Worm (Caenorhabditis elegans) whole organism, L2 larva: ENCODE measurements around the gene F26F4.2.

ENCODE experiments used
- C34F6.9 ChIP-seq: fragments of 150-350 bp; optimal IDR thresholded peaks from 2 replicates; lab custom pipeline; 2014; ENCODE audit warnings: missing biosample characterization, missing genetic modification characterization
- F13H6.1 ChIP-seq: sonication (generic microtip); optimal IDR thresholded peaks from 2 replicates; lab custom pipeline; 2016; ENCODE audit warnings: missing genetic modification characterization, missing compliant biosample characterization
- R02D3.7 ChIP-seq: fragments of 150-350 bp; optimal IDR thresholded peaks from 2 replicates; lab custom pipeline; 2014; ENCODE audit warnings: missing biosample characterization, missing genetic modification characterization
- Y55F3AM.14 ChIP-seq: fragments of 200-800 bp; sonication (Bioruptor generic); optimal IDR thresholded peaks from 2 replicates; lab custom pipeline; 2018; ENCODE audit warnings: mild to moderate bottlenecking, missing genetic modification characterization, missing compliant biosample characterization
- ZK546.5 ChIP-seq: sonication (generic microtip); optimal IDR thresholded peaks from 2 replicates; lab custom pipeline; 2017; ENCODE audit warnings: missing biosample characterization, missing genetic modification characterization
- alr-1 ChIP-seq: fragments of 150-350 bp; optimal IDR thresholded peaks from 2 replicates; lab custom pipeline; 2014; ENCODE audit warnings: missing biosample characterization, missing genetic modification characterization
- blmp-1 ChIP-seq: sonication (generic microtip); optimal IDR thresholded peaks from 2 replicates; lab custom pipeline; 2017; ENCODE audit warnings: missing genetic modification characterization, mild to moderate bottlenecking, missing compliant biosample characterization, antibody characterized with exemption, moderate library complexity; ENCODE audit not compliant: insufficient read depth
- ceh-16 ChIP-seq: fragments of 150-350 bp; optimal IDR thresholded peaks from 2 replicates; lab custom pipeline; 2014; ENCODE audit warnings: missing biosample characterization, missing genetic modification characterization
- crh-2 ChIP-seq: sonication (generic microtip); optimal IDR thresholded peaks from 2 replicates; lab custom pipeline; 2017; ENCODE audit warnings: missing biosample characterization, missing genetic modification characterization
- elt-1 ChIP-seq: fragments of 150-350 bp; optimal IDR thresholded peaks from 2 replicates; lab custom pipeline; 2014; ENCODE audit warnings: missing biosample characterization, missing genetic modification characterization
- elt-3 ChIP-seq: sonication (generic microtip); optimal IDR thresholded peaks from 2 replicates; lab custom pipeline; 2017; ENCODE audit warnings: missing biosample characterization, missing genetic modification characterization
- gmeb-1 ChIP-seq: fragments of 150-350 bp; optimal IDR thresholded peaks from 2 replicates; lab custom pipeline; 2014; ENCODE audit warnings: missing biosample characterization, missing genetic modification characterization
- lin-11 ChIP-seq: fragments of 150-350 bp; sonication (generic microtip); optimal IDR thresholded peaks from 2 replicates; lab custom pipeline; 2014; ENCODE audit warnings: missing biosample characterization, missing genetic modification characterization, inconsistent platforms, mixed read lengths
- lin-13 ChIP-seq: fragments of 150-350 bp; optimal IDR thresholded peaks from 2 replicates; lab custom pipeline; 2014; ENCODE audit warnings: missing biosample characterization, missing genetic modification reagents, missing genetic modification characterization
- lin-39 ChIP-seq: fragments of 150-350 bp; optimal IDR thresholded peaks from 2 replicates; lab custom pipeline; 2014; ENCODE audit warnings: missing biosample characterization, missing genetic modification reagents, missing genetic modification characterization
- lsy-2 ChIP-seq, 2 experiments: fragments of 150-350 bp in 1 of 2; sonication (generic microtip) in 1 of 2; optimal IDR thresholded peaks; 2 replicates each; lab custom pipeline; 2014 to 2017; ENCODE audit warnings: missing biosample characterization in 2 of 2, missing genetic modification characterization in 2 of 2
- mdl-1 ChIP-seq, 2 experiments: fragments of 150-350 bp in 1 of 2; sonication (generic microtip) in 1 of 2; optimal IDR thresholded peaks; 2 replicates each; lab custom pipeline; 2017; ENCODE audit warnings: missing biosample characterization in 2 of 2, missing genetic modification characterization in 2 of 2
- nhr-10 ChIP-seq: sonication (generic microtip); optimal IDR thresholded peaks from 2 replicates; lab custom pipeline; 2017; ENCODE audit warnings: missing biosample characterization, missing genetic modification characterization
- nhr-11 ChIP-seq: fragments of 150-350 bp; optimal IDR thresholded peaks from 2 replicates; lab custom pipeline; 2014; ENCODE audit warnings: missing biosample characterization, missing genetic modification characterization
- nhr-12 ChIP-seq: fragments of 150-350 bp; optimal IDR thresholded peaks from 2 replicates; lab custom pipeline; 2014; ENCODE audit warnings: missing biosample characterization, missing genetic modification characterization
- nhr-23 ChIP-seq: fragments of 150-350 bp; optimal IDR thresholded peaks from 2 replicates; lab custom pipeline; 2014; ENCODE audit warnings: missing biosample characterization, missing genetic modification reagents, missing genetic modification characterization
- nhr-237 ChIP-seq: fragments of 150-350 bp; optimal IDR thresholded peaks from 2 replicates; lab custom pipeline; 2014; ENCODE audit warnings: missing biosample characterization, missing genetic modification characterization
- nhr-25 ChIP-seq: fragments of 150-350 bp; sonication (generic microtip); optimal IDR thresholded peaks from 3 replicates; lab custom pipeline; 2014; ENCODE audit warnings: missing biosample characterization, missing genetic modification characterization
- nhr-6 ChIP-seq: fragments of 150-350 bp; optimal IDR thresholded peaks from 2 replicates; lab custom pipeline; 2014; ENCODE audit warnings: missing biosample characterization, missing genetic modification characterization
- nhr-77 ChIP-seq: fragments of 150-350 bp; optimal IDR thresholded peaks from 2 replicates; lab custom pipeline; 2014; ENCODE audit warnings: missing biosample characterization, missing genetic modification characterization
- skn-1 ChIP-seq: sonication (generic microtip); optimal IDR thresholded peaks from 2 replicates; lab custom pipeline; 2017; ENCODE audit warnings: missing biosample characterization, missing genetic modification characterization
- sma-3 ChIP-seq: sonication (generic microtip); optimal IDR thresholded peaks from 2 replicates; lab custom pipeline; 2016; ENCODE audit warnings: missing genetic modification reagents, missing genetic modification characterization, missing compliant biosample characterization
- sma-9 ChIP-seq, 2 experiments: fragments of 150-350 bp in 1 of 2; sonication (generic microtip) in 1 of 2; optimal IDR thresholded peaks; 2 replicates each; lab custom pipeline; 2014 to 2016; ENCODE audit warnings: missing genetic modification characterization in 2 of 2, mild to moderate bottlenecking in 1 of 2, missing biosample characterization in 1 of 2, missing compliant biosample characterization in 1 of 2, missing genetic modification reagents in 1 of 2, moderate library complexity in 1 of 2
- unc-39 ChIP-seq: fragments of 150-350 bp; optimal IDR thresholded peaks from 2 replicates; lab custom pipeline; 2014; ENCODE audit warnings: missing biosample characterization, missing genetic modification characterization
- unc-55 ChIP-seq: fragments of 150-350 bp; sonication (generic microtip); optimal IDR thresholded peaks from 3 replicates; lab custom pipeline; 2014; ENCODE audit warnings: missing biosample characterization, missing genetic modification reagents, missing genetic modification characterization
- unc-62 ChIP-seq: fragments of 150-350 bp; optimal IDR thresholded peaks from 2 replicates; lab custom pipeline; 2014; ENCODE audit warnings: missing biosample characterization, missing genetic modification reagents, missing genetic modification characterization
- zag-1 ChIP-seq: fragments of 150-350 bp; optimal IDR thresholded peaks from 2 replicates; lab custom pipeline; 2014; ENCODE audit warnings: missing biosample characterization, missing genetic modification characterization
- ztf-1 ChIP-seq: fragments of 200-800 bp; sonication (Bioruptor generic); conservative IDR thresholded peaks from 2 replicates; pipeline ENCODE4 v1.3.6; 2022; ENCODE audit warnings: missing genetic modification characterization, missing compliant biosample characterization
- ztf-11 ChIP-seq: sonication (generic microtip); optimal IDR thresholded peaks from 2 replicates; lab custom pipeline; 2017; ENCODE audit warnings: missing biosample characterization, missing genetic modification characterization
- ztf-4 ChIP-seq: fragments of 150-350 bp; optimal IDR thresholded peaks from 2 replicates; lab custom pipeline; 2014; ENCODE audit warnings: missing biosample characterization, missing genetic modification characterization

The F26F4.2 gene

DNA sequence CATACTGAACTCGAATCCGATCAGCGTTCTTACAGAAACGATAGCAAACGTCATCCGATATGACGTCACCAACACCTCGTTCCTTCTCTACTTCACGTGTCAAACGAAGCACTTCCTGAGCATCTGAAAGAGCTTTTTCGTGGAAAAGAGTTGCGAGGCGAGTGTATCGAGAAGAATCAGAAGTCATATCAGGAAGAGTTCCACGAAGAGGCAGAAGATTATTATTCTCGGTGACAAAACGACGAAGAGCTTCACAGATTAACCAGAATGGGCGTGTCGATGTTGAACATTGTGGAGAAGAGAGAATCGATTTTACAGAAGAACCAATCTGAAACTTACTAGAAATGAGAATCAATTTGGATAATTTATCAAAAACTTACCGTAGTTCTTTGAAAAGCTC, 7.8 kb downstream of the F26F4.2 start:
- no peak for TF ChIP-seq unc-55 (GFP tag; lab: Kevin White, UChicago)
- no peak for TF ChIP-seq alr-1 (tag; lab: Kevin White, UChicago)
- no peak for TF ChIP-seq nhr-10 (tag; lab: Kevin White, UChicago)
- TF ChIP-seq zag-1 (tag; lab: Kevin White, UChicago), result no peak
- TF ChIP-seq unc-62 (GFP tag; lab: Kevin White, UChicago), result no peak
- TF ChIP-seq ceh-16 (tag; lab: Kevin White, UChicago), result no peak
- TF ChIP-seq unc-39 (tag; lab: Kevin White, UChicago), result no peak
- no peak for TF ChIP-seq nhr-237 (tag; lab: Kevin White, UChicago)
- no peak for TF ChIP-seq nhr-6 (tag; lab: Kevin White, UChicago)
- TF ChIP-seq ZK546.5, result no peak
- TF ChIP-seq nhr-12 (tag; lab: Kevin White, UChicago), result no peak
- TF ChIP-seq Y55F3AM.14, result no peak
- no peak for TF ChIP-seq nhr-11 (tag; lab: Kevin White, UChicago)

DNA sequence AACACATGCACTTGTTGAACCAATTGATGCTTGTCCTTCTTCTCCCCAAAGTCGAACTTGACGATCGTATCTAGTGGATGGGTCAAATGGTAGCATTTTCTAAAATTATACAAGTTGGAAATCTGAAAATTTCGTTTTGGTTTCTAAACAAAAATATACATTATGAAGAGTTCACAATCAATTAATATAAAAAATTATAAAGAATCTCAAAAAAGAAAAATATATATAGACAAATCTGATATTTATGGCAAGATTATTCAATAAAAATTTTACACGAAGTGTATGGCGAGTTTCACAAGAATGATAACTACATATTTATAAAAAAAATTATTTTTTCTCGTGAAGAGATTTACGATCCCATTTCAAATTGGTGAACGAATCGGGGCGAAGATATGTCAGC, 9.2 kb downstream of the F26F4.2 start, which contains the start of gene ula-1:
Gene ula-1 (minus strand): TSS at position 101 of the 400 bp plus-strand sequence.
- TF ChIP-seq ztf-11 (tag; lab: Kevin White, UChicago), result no peak
- TF ChIP-seq gmeb-1, result no peak
- no peak for TF ChIP-seq R02D3.7 (tag; lab: Kevin White, UChicago)
- no peak for TF ChIP-seq lsy-2 (tag; optimal IDR thresholded peaks at IDR 0.05; lab: Kevin White, UChicago)
- no peak for TF ChIP-seq elt-1 (tag; lab: Kevin White, UChicago)
- no peak for TF ChIP-seq C34F6.9 (tag; lab: Kevin White, UChicago)
- TF ChIP-seq mdl-1 (tag; optimal IDR thresholded peaks at IDR 0.05; lab: Kevin White, UChicago), result no peak
- no peak for TF ChIP-seq ztf-1 (GFP tag; lab: Robert Waterston, UW)
- TF ChIP-seq ZK546.5, result no peak
- TF ChIP-seq skn-1 (tag; lab: Kevin White, UChicago), result no peak
- TF ChIP-seq elt-3 (tag; lab: Kevin White, UChicago), result no peak
- TF ChIP-seq nhr-10 (tag; lab: Kevin White, UChicago), result no peak
- no peak for TF ChIP-seq unc-39 (tag; lab: Kevin White, UChicago)
- TF ChIP-seq crh-2 (tag; lab: Kevin White, UChicago), result no peak
- no peak for TF ChIP-seq unc-62 (GFP tag; lab: Kevin White, UChicago)
- no peak for TF ChIP-seq nhr-6 (tag; lab: Kevin White, UChicago)
- no peak for TF ChIP-seq lin-13 (GFP tag; lab: Kevin White, UChicago)
- no peak for TF ChIP-seq lin-39 (tag; lab: Kevin White, UChicago)
- no peak for TF ChIP-seq blmp-1 (tag; lab: Kevin White, UChicago)
- TF ChIP-seq ztf-4 (tag; lab: Kevin White, UChicago), result no peak
- TF ChIP-seq, all 48 proteins: peak for 0

ce11 chrIII:4922020-4922419, 11.0 kb downstream of the F26F4.2 start, which contains the start of gene mmab-1:
mmab-1 (minus strand) TSS chrIII:4922114.
- TF ChIP-seq gmeb-1, result peak; percentile 23
- TF ChIP-seq lsy-2 (tag; optimal IDR thresholded peaks at IDR 0.05; lab: Kevin White, UChicago), result peak in 1 of 2 experiments; percentile 46
- peak; percentile 57 for TF ChIP-seq lin-11 (tag; lab: Kevin White, UChicago)
- peak; percentile 69 for TF ChIP-seq sma-3 (GFP tag; lab: Kevin White, UChicago)
- TF ChIP-seq F13H6.1, result peak; percentile 1
- peak; percentile 20 for TF ChIP-seq nhr-25

DNA sequence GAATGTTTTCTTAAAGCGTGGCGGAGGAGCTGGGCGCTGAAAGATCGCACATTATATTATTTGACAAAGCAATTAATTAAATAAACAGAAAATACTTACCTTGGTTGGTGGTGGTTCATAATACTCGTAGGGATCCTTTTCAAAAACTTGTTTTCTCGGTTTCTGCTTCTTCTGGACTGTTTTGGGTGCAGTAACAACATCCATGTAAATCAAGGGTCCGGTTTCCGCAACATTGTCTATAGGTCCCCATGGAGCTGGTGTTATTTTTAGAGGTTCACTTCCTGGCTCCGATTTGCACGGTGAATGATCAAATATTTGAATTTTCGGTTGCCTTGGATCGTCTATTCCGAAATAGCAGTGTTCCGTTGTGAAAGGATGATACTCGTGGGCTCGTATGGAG, 13.1 kb downstream of the F26F4.2 start:
- TF ChIP-seq Y55F3AM.14 (no peak), ztf-11 (tag; lab: Kevin White, UChicago) (no peak), unc-39 (tag; lab: Kevin White, UChicago) (no peak), zag-1 (tag; lab: Kevin White, UChicago) (no peak), nhr-23 (tag; lab: Kevin White, UChicago) (no peak), C34F6.9 (tag; lab: Kevin White, UChicago) (no peak), ZK546.5 (no peak), sma-9 (GFP tag; optimal IDR thresholded peaks at IDR 0.05; lab: Kevin White, UChicago) (no peak), sma-9 (tag; optimal IDR thresholded peaks at IDR 0.05; lab: Kevin White, UChicago) (no peak), unc-55 (GFP tag; lab: Kevin White, UChicago) (no peak), nhr-77 (tag; lab: Kevin White, UChicago) (no peak), F13H6.1 (no peak)
